Worm (Caenorhabditis elegans) whole organism, early embryonic: ENCODE measurements around the gene F26D2.13.

Source experiments
- B0310.2 ChIP-seq: sonication (generic microtip); optimal IDR thresholded peaks from 2 replicates; lab custom pipeline; 2016; ENCODE audit warnings: mild to moderate bottlenecking, missing genetic modification characterization, missing compliant biosample characterization
- F13C5.2 ChIP-seq: sonication (generic microtip); optimal IDR thresholded peaks from 2 replicates; lab custom pipeline; 2017; ENCODE audit warnings: mild to moderate bottlenecking, missing genetic modification characterization, inconsistent platforms, missing compliant biosample characterization
- aly-1 ChIP-seq: sonication (generic microtip); optimal IDR thresholded peaks from 2 replicates; lab custom pipeline; 2016; ENCODE audit warnings: missing genetic modification characterization, missing compliant biosample characterization
- ama-1 ChIP-seq: fragments of 150-350 bp; optimal IDR thresholded peaks from 2 replicates; lab custom pipeline; 2014
- ceh-13 ChIP-seq: fragments of 200-800 bp; sonication (Bioruptor generic); optimal IDR thresholded peaks from 2 replicates; lab custom pipeline; 2018; ENCODE audit warnings: mild to moderate bottlenecking, missing genetic modification characterization, missing compliant biosample characterization
- ceh-36 ChIP-seq: sonication (generic microtip); optimal IDR thresholded peaks from 2 replicates; lab custom pipeline; 2016; ENCODE audit warnings: missing genetic modification characterization, inconsistent platforms, missing compliant biosample characterization
- ets-7 ChIP-seq: sonication (generic microtip); optimal IDR thresholded peaks from 2 replicates; lab custom pipeline; 2016; ENCODE audit warnings: missing genotype, missing genetic modification characterization, missing compliant biosample characterization
- flt-1 ChIP-seq: fragments of 200-800 bp; sonication (Bioruptor generic); IDR thresholded peaks from 2 replicates; pipeline ENCODE4 v1.3.6; 2022; ENCODE audit warnings: missing genetic modification characterization, missing compliant biosample characterization
- hmbx-1 ChIP-seq: sonication (generic microtip); optimal IDR thresholded peaks from 2 replicates; lab custom pipeline; 2016; ENCODE audit warnings: mild to moderate bottlenecking, missing genetic modification characterization, missing compliant biosample characterization
- hmg-4 ChIP-seq: fragments of 200-800 bp; sonication (Bioruptor generic); optimal IDR thresholded peaks from 2 replicates; lab custom pipeline; 2018; ENCODE audit warnings: mild to moderate bottlenecking, missing genetic modification characterization, missing compliant biosample characterization
- hnd-1 ChIP-seq: sonication (generic microtip); optimal IDR thresholded peaks from 2 replicates; lab custom pipeline; 2016; ENCODE audit warnings: missing genetic modification characterization, missing compliant biosample characterization
- pes-1 ChIP-seq: fragments of 200-800 bp; sonication (Bioruptor generic); IDR thresholded peaks from 2 replicates; pipeline ENCODE4 v1.3.6; 2022; ENCODE audit warnings: missing genetic modification reagents, missing genetic modification characterization, missing compliant biosample characterization
- scrt-1 ChIP-seq: fragments of 200-800 bp; sonication (Bioruptor generic); IDR thresholded peaks from 2 replicates; pipeline ENCODE4 v1.3.6; 2022; ENCODE audit warnings: missing genetic modification characterization, missing compliant biosample characterization
- sea-1 ChIP-seq: fragments of 200-800 bp; sonication (Bioruptor generic); conservative IDR thresholded peaks from 2 replicates; pipeline ENCODE4 v1.3.6; 2022; ENCODE audit warnings: missing genetic modification characterization, missing compliant biosample characterization
- tbx-11 ChIP-seq: fragments of 200-800 bp; sonication (Bioruptor generic); IDR thresholded peaks from 2 replicates; pipeline ENCODE4 v1.3.6; 2022; ENCODE audit warnings: missing genetic modification characterization, missing compliant biosample characterization
- tbx-37 ChIP-seq: fragments of 200-800 bp; sonication (Bioruptor generic); conservative IDR thresholded peaks from 2 replicates; pipeline ENCODE4 v1.3.6; 2022; ENCODE audit warnings: missing genetic modification reagents, missing genetic modification characterization, missing compliant biosample characterization
- tra-4 ChIP-seq: sonication (generic microtip); optimal IDR thresholded peaks from 2 replicates; lab custom pipeline; 2017; ENCODE audit warnings: missing genetic modification characterization, missing compliant biosample characterization

Gene F26D2.13

ce11 chrV:16467840-16468239 is 32.4 kb upstream of the F26D2.13 start, which contains the start of gene sru-44:
sru-44 (minus strand) TSS chrV:16467940.
- TF ChIP-seq hnd-1 (tag; lab: Kevin White, UChicago) = no peak

DNA sequence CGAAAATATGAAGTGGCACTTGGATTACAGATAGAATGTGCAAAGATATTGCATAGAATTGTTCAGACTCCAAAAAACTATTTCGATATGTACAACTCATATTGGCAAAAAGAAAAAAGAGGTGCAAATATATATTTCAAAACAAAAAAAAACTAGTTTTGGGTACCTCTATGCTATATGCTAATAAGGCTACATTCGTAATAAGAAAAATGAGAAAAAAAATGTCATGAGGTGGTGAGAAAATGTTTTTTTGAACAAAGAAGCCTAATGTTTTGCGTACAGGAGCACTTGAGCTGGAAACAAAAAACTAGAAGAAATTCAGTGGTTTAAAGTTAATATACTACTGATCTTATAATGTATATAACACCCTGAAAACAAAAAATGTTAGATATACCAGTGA is 25.5 kb upstream of the F26D2.13 start, which contains the start of gene srh-142:
Gene srh-142 (minus strand): TSS at position 101 of the 400 bp plus-strand sequence.
- TF ChIP-seq ceh-36 (tag; lab: Kevin White, UChicago) = no peak
- TF ChIP-seq hmg-4 (GFP tag; lab: Kevin White, UChicago) = no peak
- no peak for TF ChIP-seq flt-1 (GFP tag; lab: Robert Waterston, UW)
- no peak for TF ChIP-seq tra-4
- TF ChIP-seq scrt-1 (GFP tag; lab: Robert Waterston, UW) = no peak
- no peak for TF ChIP-seq ets-7 (tag; lab: Kevin White, UChicago)
- TF ChIP-seq hmbx-1 = no peak
- no peak for TF ChIP-seq hnd-1 (tag; lab: Kevin White, UChicago)

DNA sequence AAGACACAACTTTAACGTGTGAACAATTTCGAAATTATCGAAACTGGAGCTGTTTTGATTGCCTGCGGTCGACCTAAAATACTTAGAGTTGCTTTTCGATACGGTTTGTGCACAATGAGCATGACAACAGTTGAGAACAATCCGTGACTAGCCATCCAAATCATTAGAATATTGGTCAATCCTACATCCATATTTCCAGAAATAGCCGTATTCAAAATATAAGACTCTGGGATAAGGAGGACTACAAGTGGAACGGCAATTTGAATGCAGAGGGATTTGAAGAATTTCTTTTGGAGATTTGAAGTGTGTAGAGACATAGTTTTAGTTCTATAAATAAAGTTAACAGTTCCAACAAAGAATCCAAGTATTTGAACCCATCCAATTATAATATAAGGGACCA is 24.0 kb upstream of the F26D2.13 start:
- TF ChIP-seq pes-1 (no peak), hmbx-1 (no peak), scrt-1 (GFP tag; lab: Robert Waterston, UW) (no peak), ets-7 (tag; lab: Kevin White, UChicago) (no peak)

- TF ChIP-seq hnd-1 (tag; lab: Kevin White, UChicago) (no peak), tbx-11 (GFP tag; lab: Robert Waterston, UW) (no peak), tra-4 (no peak), tbx-37 (GFP tag; lab: Robert Waterston, UW) (no peak), ama-1 (lab: Kevin White, UChicago) (no peak), B0310.2 (no peak), ceh-13 (GFP tag; lab: Kevin White, UChicago) (no peak)
Measured at ce11 chrV:16458714-16459113, 23.3 kb upstream of the F26D2.13 start, which contains the start of gene str-15. str-15 (minus strand) TSS chrV:16458814.

- TF ChIP-seq pes-1 (no peak), ama-1 (lab: Kevin White, UChicago) (no peak), hmg-4 (GFP tag; lab: Kevin White, UChicago) (no peak), tbx-37 (GFP tag; lab: Robert Waterston, UW) (no peak), ets-7 (tag; lab: Kevin White, UChicago) (no peak), flt-1 (GFP tag; lab: Robert Waterston, UW) (no peak), hnd-1 (tag; lab: Kevin White, UChicago) (no peak), sea-1 (GFP tag; lab: Robert Waterston, UW) (no peak), scrt-1 (GFP tag; lab: Robert Waterston, UW) (no peak), F13C5.2 (tag; lab: Kevin White, UChicago) (no peak), B0310.2 (no peak), tra-4 (no peak), ceh-36 (tag; lab: Kevin White, UChicago) (no peak), ceh-13 (GFP tag; lab: Kevin White, UChicago) (no peak), tbx-11 (GFP tag; lab: Robert Waterston, UW) (no peak), aly-1 (tag; lab: Kevin White, UChicago) (no peak), hmbx-1 (no peak)
Measured at ce11 chrV:16455065-16455464, 19.7 kb upstream of the F26D2.13 start, which contains the start of gene str-14. str-14 (minus strand) TSS chrV:16455165.

- TF ChIP-seq tbx-37 (GFP tag; lab: Robert Waterston, UW) (no peak), F13C5.2 (tag; lab: Kevin White, UChicago) (no peak), pes-1 (no peak), hmg-4 (GFP tag; lab: Kevin White, UChicago) (no peak), B0310.2 (no peak), ama-1 (lab: Kevin White, UChicago) (no peak)
Measured at ce11 chrV:16447735-16448134, 12.3 kb upstream of the F26D2.13 start, which contains the start of gene T08G3.13. T08G3.13 (plus strand) TSS chrV:16448035.

ce11 chrV:16446191-16446590 is 10.8 kb upstream of the F26D2.13 start:
- TF ChIP-seq sea-1 (GFP tag; lab: Robert Waterston, UW) (no peak), ceh-36 (tag; lab: Kevin White, UChicago) (peak; percentile 69)

DNA sequence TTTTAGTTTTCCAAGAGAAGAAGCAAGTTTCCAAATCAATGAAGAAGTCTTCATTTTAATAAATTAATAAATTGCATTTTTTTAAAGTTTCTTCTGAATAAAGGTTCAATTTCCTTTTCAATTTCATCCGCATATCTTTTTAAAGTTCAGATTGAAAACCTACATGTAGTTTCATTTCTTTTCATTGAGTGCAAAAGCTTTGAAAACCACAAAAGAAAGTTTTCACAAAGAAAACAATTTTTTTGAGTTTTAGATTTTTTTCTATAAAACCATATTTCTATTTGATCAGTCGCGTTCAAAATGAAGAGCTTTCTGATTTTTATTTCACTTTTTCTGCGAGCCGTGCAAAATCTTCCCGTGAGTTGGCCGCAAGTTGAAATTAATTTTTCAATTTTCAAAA is 10.3 kb upstream of the F26D2.13 start, which contains the start of gene T08G3.6:
Gene T08G3.6 (plus strand): TSS at position 301 of the 400 bp plus-strand sequence.
- TF ChIP-seq pes-1 (no peak), hmg-4 (GFP tag; lab: Kevin White, UChicago) (no peak), hnd-1 (tag; lab: Kevin White, UChicago) (no peak), ets-7 (tag; lab: Kevin White, UChicago) (no peak), B0310.2 (no peak), F13C5.2 (tag; lab: Kevin White, UChicago) (no peak), sea-1 (GFP tag; lab: Robert Waterston, UW) (no peak), scrt-1 (GFP tag; lab: Robert Waterston, UW) (no peak), ceh-36 (tag; lab: Kevin White, UChicago) (no peak), hmbx-1 (no peak), flt-1 (GFP tag; lab: Robert Waterston, UW) (no peak), tbx-11 (GFP tag; lab: Robert Waterston, UW) (no peak), aly-1 (tag; lab: Kevin White, UChicago) (no peak), tra-4 (no peak), tbx-37 (GFP tag; lab: Robert Waterston, UW) (no peak)

DNA sequence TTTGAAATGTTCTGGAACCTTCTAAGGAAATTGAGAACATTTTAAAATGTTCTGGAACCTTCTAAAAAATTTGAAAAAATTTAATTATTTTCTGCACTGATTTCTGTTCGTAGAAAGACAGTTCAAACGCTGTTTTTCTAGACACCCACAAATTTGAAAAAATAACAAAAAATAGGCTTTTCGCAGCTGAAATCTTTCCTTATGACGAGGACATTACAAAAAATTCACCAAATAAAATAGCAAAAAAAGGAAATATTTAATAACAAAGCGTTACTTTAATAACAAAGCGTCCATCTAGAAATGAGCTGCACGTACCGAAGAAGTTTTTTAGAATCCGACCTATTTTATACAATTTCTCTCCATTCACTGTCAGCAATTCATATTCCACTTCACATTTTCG is 8.2 kb upstream of the F26D2.13 start, which contains the start of gene srh-141:
Gene srh-141 (plus strand): TSS at position 301 of the 400 bp plus-strand sequence.
- TF ChIP-seq ceh-13 (GFP tag; lab: Kevin White, UChicago) = no peak
- TF ChIP-seq hnd-1 (tag; lab: Kevin White, UChicago) = no peak
- no peak for TF ChIP-seq tra-4
- TF ChIP-seq B0310.2 = no peak
- no peak for TF ChIP-seq tbx-11 (GFP tag; lab: Robert Waterston, UW)
- no peak for TF ChIP-seq sea-1 (GFP tag; lab: Robert Waterston, UW)
- no peak for TF ChIP-seq ets-7 (tag; lab: Kevin White, UChicago)
